Worm (Caenorhabditis elegans) whole organism, mixed stage, embryonic: ENCODE data around the gene spot-1.

Experiments
- blmp-1 ChIP-seq: fragments of 150-350 bp; optimal IDR thresholded peaks from 2 replicates; lab custom pipeline; 2014; ENCODE audit warnings: missing biosample characterization, missing genetic modification characterization
- ces-1 ChIP-seq: fragments of 150-350 bp; optimal IDR thresholded peaks from 2 replicates; lab custom pipeline; 2014; ENCODE audit warnings: missing biosample characterization, missing genetic modification reagents, missing genetic modification characterization
- elt-3 ChIP-seq: fragments of 150-350 bp; optimal IDR thresholded peaks from 2 replicates; lab custom pipeline; 2014; ENCODE audit warnings: missing biosample characterization, missing genetic modification characterization
- hlh-1 ChIP-seq: fragments of 150-350 bp; optimal IDR thresholded peaks from 2 replicates; lab custom pipeline; 2014; ENCODE audit warnings: missing biosample characterization, missing genetic modification reagents, missing genetic modification characterization
- lin-13 ChIP-seq: fragments of 150-350 bp; optimal IDR thresholded peaks from 2 replicates; lab custom pipeline; 2014; ENCODE audit warnings: missing biosample characterization, missing genetic modification characterization
- lsy-2 ChIP-seq: fragments of 150-350 bp; optimal IDR thresholded peaks from 2 replicates; lab custom pipeline; 2014; ENCODE audit warnings: missing biosample characterization, missing genetic modification characterization
- mep-1 ChIP-seq: fragments of 150-350 bp; optimal IDR thresholded peaks from 2 replicates; lab custom pipeline; 2017; ENCODE audit warnings: missing biosample characterization, missing genetic modification reagents, missing genetic modification characterization, inconsistent platforms
- nhr-76 ChIP-seq: sonication (generic microtip); optimal IDR thresholded peaks from 2 replicates; lab custom pipeline; 2017; ENCODE audit warnings: missing biosample characterization, missing genetic modification characterization
- pha-4 ChIP-seq: fragments of 150-350 bp; optimal IDR thresholded peaks from 2 replicates; lab custom pipeline; 2018; ENCODE audit warnings: missing biosample characterization, missing genetic modification reagents, missing genetic modification characterization
- sem-2 ChIP-seq: fragments of 200-800 bp; sonication (Bioruptor generic); optimal IDR thresholded peaks from 2 replicates; lab custom pipeline; 2018; ENCODE audit warnings: mild to moderate bottlenecking, missing genetic modification characterization, missing compliant biosample characterization
- snpc-4 ChIP-seq: fragments of 150-350 bp; optimal IDR thresholded peaks from 2 replicates; lab custom pipeline; 2014; ENCODE audit warnings: missing biosample characterization, missing genetic modification characterization
- sptf-1 ChIP-seq: sonication (generic microtip); optimal IDR thresholded peaks from 2 replicates; lab custom pipeline; 2017; ENCODE audit warnings: mild to moderate bottlenecking, missing genetic modification characterization, moderate library complexity, missing compliant biosample characterization
- unc-39 ChIP-seq: fragments of 150-350 bp; optimal IDR thresholded peaks from 2 replicates; lab custom pipeline; 2014; ENCODE audit warnings: missing biosample characterization, missing genetic modification characterization

DNA sequence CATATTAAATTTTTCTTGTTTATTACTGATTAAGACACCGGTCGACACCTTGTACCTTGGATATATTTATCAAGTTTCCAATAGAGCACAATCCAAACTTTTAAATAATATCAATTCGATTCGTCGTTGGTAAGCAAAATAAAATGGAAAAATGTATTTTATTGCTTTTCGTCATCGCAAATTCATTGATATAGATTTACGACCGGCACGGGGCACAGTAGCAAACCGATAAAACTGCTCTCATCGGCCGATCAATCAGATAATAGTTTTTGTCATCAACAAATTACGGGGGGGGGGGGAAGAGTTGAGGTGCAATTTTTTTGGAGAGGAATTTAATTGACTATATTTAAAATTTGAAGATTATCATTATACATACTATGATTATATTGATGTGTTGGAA is 46.3 kb upstream of the spot-1 start:
- no peak for TF ChIP-seq snpc-4
- TF ChIP-seq nhr-76, result no peak
- TF ChIP-seq lin-13 (tag; lab: Kevin White, UChicago), result no peak
- no peak for TF ChIP-seq hlh-1 (tag; lab: Kevin White, UChicago)
- TF ChIP-seq lsy-2 (tag; lab: Kevin White, UChicago), result no peak
- no peak for TF ChIP-seq elt-3
- no peak for TF ChIP-seq pha-4 (tag; lab: Kevin White, UChicago)
- TF ChIP-seq blmp-1 (tag; lab: Kevin White, UChicago), result no peak
- no peak for TF ChIP-seq mep-1 (tag; lab: Kevin White, UChicago)
- no peak for TF ChIP-seq unc-39 (tag; lab: Kevin White, UChicago)
- TF ChIP-seq sptf-1 (tag; lab: Kevin White, UChicago), result no peak
- no peak for TF ChIP-seq sem-2 (GFP tag; lab: Kevin White, UChicago)
- TF ChIP-seq ces-1, result no peak
